Fruit fly (Drosophila melanogaster) whole organism, embryonic: Measurements from ENCODE around the gene SPR.

ENCODE experiments used
- Ada2b ChIP-seq: fragments of 200-800 bp; sonication (Bioruptor generic); IDR thresholded peaks from 2 replicates; pipeline ENCODE4 v1.3.6; 2022; ENCODE audit warnings: missing biosample characterization, missing genetic modification characterization
- Atf6 ChIP-seq: fragments of 200-800 bp; sonication (Bioruptor generic); IDR thresholded peaks from 2 replicates; pipeline ENCODE4 v1.3.6; 2022; ENCODE audit warnings: missing biosample characterization, missing genetic modification characterization
- BtbVII ChIP-seq: fragments of 200-800 bp; sonication (Bioruptor generic); optimal IDR thresholded peaks from 3 replicates; lab custom pipeline; 2017; ENCODE audit warnings: missing biosample characterization, mild to moderate bottlenecking, missing genetic modification characterization
- CG10321 ChIP-seq: fragments of 200-800 bp; sonication (Bioruptor generic); IDR thresholded peaks from 2 replicates; pipeline ENCODE4 v1.3.6; 2022; ENCODE audit warnings: missing biosample characterization, missing genetic modification characterization
- CG10366 ChIP-seq: fragments of 200-800 bp; sonication (Bioruptor generic); IDR thresholded peaks from 2 replicates; pipeline ENCODE4 v1.3.6; 2022; ENCODE audit warnings: missing biosample characterization, missing genetic modification characterization
- CG10979 ChIP-seq: fragments of 200-800 bp; sonication (Bioruptor generic); optimal IDR thresholded peaks from 2 replicates; lab custom pipeline; 2018; ENCODE audit warnings: missing biosample characterization, mild to moderate bottlenecking, missing genetic modification characterization, moderate library complexity
- CG11247 ChIP-seq: fragments of 200-800 bp; sonication (Bioruptor generic); IDR thresholded peaks from 2 replicates; pipeline ENCODE4 v1.3.6; 2022; ENCODE audit warnings: missing biosample characterization, missing genetic modification characterization
- CG11504 ChIP-seq: fragments of 200-800 bp; sonication (Bioruptor generic); optimal IDR thresholded peaks from 3 replicates; lab custom pipeline; 2019; ENCODE audit warnings: missing biosample characterization, mild to moderate bottlenecking, missing genetic modification characterization, moderate library complexity
- CG12236 ChIP-seq: fragments of 200-800 bp; sonication (Bioruptor generic); optimal IDR thresholded peaks from 2 replicates; lab custom pipeline; 2016; ENCODE audit warnings: missing biosample characterization, missing genetic modification characterization
- CG13123 ChIP-seq: fragments of 200-800 bp; sonication (Bioruptor generic); optimal IDR thresholded peaks from 2 replicates; lab custom pipeline; 2016; ENCODE audit warnings: missing biosample characterization, missing genetic modification characterization
- CG14667 ChIP-seq: fragments of 200-800 bp; sonication (Bioruptor generic); IDR thresholded peaks from 2 replicates; pipeline ENCODE4 v1.3.6; 2022; ENCODE audit warnings: missing biosample characterization, missing genetic modification characterization
- CG2678 ChIP-seq: fragments of 200-800 bp; sonication (Bioruptor generic); optimal IDR thresholded peaks from 3 replicates; lab custom pipeline; 2019; ENCODE audit warnings: missing biosample characterization, mild to moderate bottlenecking, missing genetic modification characterization, moderate library complexity
- CG32532 ChIP-seq: fragments of 200-800 bp; sonication (Bioruptor generic); IDR thresholded peaks from 2 replicates; pipeline ENCODE4 v1.3.6; 2022; ENCODE audit warnings: missing biosample characterization, missing genetic modification characterization
- CG32772 ChIP-seq: fragments of 200-800 bp; sonication (Bioruptor generic); IDR thresholded peaks from 2 replicates; pipeline ENCODE4 v1.3.6; 2022; ENCODE audit warnings: missing biosample characterization, missing genetic modification characterization
- CG3726 ChIP-seq: fragments of 200-800 bp; sonication (Bioruptor generic); IDR thresholded peaks from 3 replicates; pipeline ENCODE4, ENCODE4 v1.3.6; 2022; ENCODE audit warnings: missing biosample characterization, missing genetic modification characterization
- CG4282 ChIP-seq: fragments of 200-800 bp; sonication (Bioruptor generic); optimal IDR thresholded peaks from 2 replicates; lab custom pipeline; 2016; ENCODE audit warnings: missing biosample characterization, missing genetic modification characterization
- CG4707 ChIP-seq: fragments of 200-800 bp; sonication (Bioruptor generic); optimal IDR thresholded peaks from 2 replicates; lab custom pipeline; 2018; ENCODE audit warnings: missing biosample characterization, mild to moderate bottlenecking, missing genetic modification characterization, moderate library complexity
- CG4730 ChIP-seq: fragments of 200-800 bp; sonication (Bioruptor generic); IDR thresholded peaks from 2 replicates; pipeline ENCODE4 v1.3.6; 2022; ENCODE audit warnings: missing biosample characterization, missing genetic modification characterization
- CG8281 ChIP-seq: fragments of 200-800 bp; sonication (Bioruptor generic); optimal IDR thresholded peaks from 2 replicates; lab custom pipeline; 2018; ENCODE audit warnings: missing biosample characterization, mild to moderate bottlenecking, missing genetic modification characterization, moderate library complexity
- CG9876 ChIP-seq: fragments of 200-800 bp; sonication (Bioruptor generic); optimal IDR thresholded peaks from 2 replicates; lab custom pipeline; 2016; ENCODE audit warnings: missing biosample characterization, missing genetic modification characterization
- H2.0 ChIP-seq: fragments of 200-800 bp; sonication (Bioruptor generic); IDR thresholded peaks from 2 replicates; pipeline ENCODE4 v1.3.6; 2022; ENCODE audit warnings: missing biosample characterization, missing genetic modification characterization
- HLH3B ChIP-seq: fragments of 200-800 bp; sonication (Bioruptor generic); IDR thresholded peaks from 2 replicates; pipeline ENCODE4 v1.3.6; 2022; ENCODE audit warnings: missing biosample characterization, missing genetic modification characterization
- Mrtf ChIP-seq: fragments of 200-800 bp; sonication (Bioruptor generic); IDR thresholded peaks from 3 replicates; pipeline ENCODE4 v1.3.6; 2022; ENCODE audit warnings: missing biosample characterization, missing genetic modification characterization
- NK7.1 ChIP-seq: fragments of 200-800 bp; sonication (Bioruptor generic); optimal IDR thresholded peaks from 3 replicates; lab custom pipeline; 2016; ENCODE audit warnings: missing biosample characterization, missing genetic modification characterization
- Oli ChIP-seq: fragments of 200-800 bp; sonication (Bioruptor generic); optimal IDR thresholded peaks from 2 replicates; lab custom pipeline; 2018; ENCODE audit warnings: missing biosample characterization, mild to moderate bottlenecking, missing genetic modification characterization, moderate library complexity
- Ptx1 ChIP-seq: fragments of 200-800 bp; sonication (Bioruptor generic); IDR thresholded peaks from 2 replicates; pipeline ENCODE4 v1.3.6; 2022; ENCODE audit warnings: missing biosample characterization, missing genetic modification characterization
- Trl ChIP-seq, 3 experiments: fragments of >200 bp in 2 of 3; fragments of 200-800 bp in 1 of 3; sonication (Bioruptor generic) in 1 of 3; optimal IDR thresholded peaks; 2 replicates in 1 of 3; 3 replicates in 2 of 3; lab custom pipeline; 2016 to 2017; ENCODE audit warnings: missing biosample characterization in 1 of 3, missing genetic modification characterization in 1 of 3
- Xrp1 ChIP-seq: fragments of 200-800 bp; sonication (Bioruptor generic); IDR thresholded peaks from 2 replicates; pipeline ENCODE4 v1.3.6; 2022; ENCODE audit warnings: missing biosample characterization, missing genetic modification characterization
- chif ChIP-seq, 2 experiments: fragments of 200-800 bp; sonication (Bioruptor generic); optimal IDR thresholded peaks; 3 replicates each; lab custom pipeline; 2016; ENCODE audit warnings: missing biosample characterization in 2 of 2, missing genetic modification characterization in 2 of 2
- chn ChIP-seq: fragments of 200-800 bp; sonication (Bioruptor generic); optimal IDR thresholded peaks from 2 replicates; lab custom pipeline; 2016; ENCODE audit warnings: missing biosample characterization, missing genetic modification characterization
- crol ChIP-seq: fragments of 200-800 bp; sonication (Bioruptor generic); IDR thresholded peaks from 2 replicates; pipeline ENCODE4 v1.3.6; 2022; ENCODE audit warnings: missing biosample characterization, missing genetic modification characterization
- cwo ChIP-seq: fragments of 200-800 bp; sonication (Bioruptor generic); optimal IDR thresholded peaks from 3 replicates; lab custom pipeline; 2017; ENCODE audit warnings: missing biosample characterization, missing genetic modification characterization, mild to moderate bottlenecking, moderate library complexity, missing genetic modification reagents
- dimm ChIP-seq: fragments of 200-800 bp; sonication (Bioruptor generic); IDR thresholded peaks from 2 replicates; pipeline ENCODE4 v1.3.6; 2022; ENCODE audit warnings: missing biosample characterization, missing genetic modification characterization
- dpn ChIP-seq, 2 experiments: fragments of 200-800 bp; sonication (Bioruptor generic); optimal IDR thresholded peaks; 3 replicates each; lab custom pipeline; 2016; ENCODE audit warnings: missing biosample characterization in 2 of 2, missing genetic modification characterization in 2 of 2
- eve ChIP-seq, 2 experiments: fragments of >200 bp; optimal IDR thresholded peaks; 2 replicates each; lab custom pipeline; 2017; ENCODE audit warnings: missing biosample characterization in 2 of 2, missing genetic modification characterization in 2 of 2
- fru ChIP-seq: fragments of >200 bp; optimal IDR thresholded peaks from 2 replicates; lab custom pipeline; 2017
- gem ChIP-seq: fragments of 200-800 bp; sonication (Bioruptor generic); optimal IDR thresholded peaks from 2 replicates; lab custom pipeline; 2019; ENCODE audit warnings: missing biosample characterization, mild to moderate bottlenecking, missing genetic modification characterization, moderate library complexity
- grau ChIP-seq: fragments of 200-800 bp; optimal IDR thresholded peaks from 3 replicates; lab custom pipeline; 2019; ENCODE audit warnings: missing biosample characterization, mild to moderate bottlenecking, missing genetic modification characterization, moderate library complexity
- hkb ChIP-seq, 2 experiments: fragments of 200-800 bp in 1 of 2; fragments of >200 bp in 1 of 2; sonication (Bioruptor generic) in 1 of 2; IDR thresholded peaks in 1 of 2; optimal IDR thresholded peaks in 1 of 2; 2 replicates each; pipeline versions ENCODE4 v1.3.6 to Lab custom; 2017 to 2022; ENCODE audit warnings: missing biosample characterization in 1 of 2, missing genetic modification characterization in 1 of 2
- mam ChIP-seq: fragments of 200-800 bp; sonication (Bioruptor generic); optimal IDR thresholded peaks from 3 replicates; lab custom pipeline; 2016; ENCODE audit warnings: missing biosample characterization, missing genetic modification characterization
- odd ChIP-seq: fragments of 200-800 bp; sonication (Bioruptor generic); optimal IDR thresholded peaks from 2 replicates; lab custom pipeline; 2017; ENCODE audit warnings: missing biosample characterization, mild to moderate bottlenecking, missing genetic modification characterization
- pum ChIP-seq: fragments of 200-800 bp; sonication (Bioruptor generic); optimal IDR thresholded peaks from 2 replicates; lab custom pipeline; 2016; ENCODE audit warnings: missing biosample characterization, missing genetic modification characterization
- sens ChIP-seq: fragments of 200-800 bp; sonication (Bioruptor generic); peaks from one replicate; lab custom pipeline; 2016; ENCODE audit warnings: missing biosample characterization, missing genetic modification characterization
- slbo ChIP-seq: fragments of 200-800 bp; sonication (Bioruptor generic); IDR thresholded peaks from 2 replicates; pipeline ENCODE4 v1.3.6; 2022; ENCODE audit warnings: missing biosample characterization, missing genetic modification characterization
- tgo ChIP-seq: fragments of 200-800 bp; sonication (Bioruptor generic); IDR thresholded peaks from 3 replicates; pipeline ENCODE4 v1.3.6; 2022; ENCODE audit warnings: missing biosample characterization, missing genetic modification characterization
- ttk ChIP-seq: fragments of 200-800 bp; sonication (Bioruptor generic); IDR thresholded peaks from 2 replicates; pipeline ENCODE4 v2.1.2; 2022; ENCODE audit warnings: missing biosample characterization, missing genetic modification characterization
- unpg ChIP-seq: fragments of 200-800 bp; sonication (Bioruptor generic); optimal IDR thresholded peaks from 3 replicates; lab custom pipeline; 2018; ENCODE audit warnings: missing biosample characterization, mild to moderate bottlenecking, missing genetic modification characterization, moderate library complexity
- wek ChIP-seq: fragments of 200-800 bp; sonication (Bioruptor generic); optimal IDR thresholded peaks from 3 replicates; lab custom pipeline; 2018; ENCODE audit warnings: missing biosample characterization, mild to moderate bottlenecking, missing genetic modification characterization, moderate library complexity
- yki ChIP-seq: fragments of >200 bp; optimal IDR thresholded peaks from 3 replicates; lab custom pipeline; 2018
- z ChIP-seq: fragments of 200-800 bp; sonication (Bioruptor generic); IDR thresholded peaks from 3 replicates; pipeline ENCODE4 v1.3.6; 2022; ENCODE audit warnings: missing biosample characterization, missing genetic modification characterization

The SPR gene

dm6 chrX:5515903-5516658 lies 69.6 kb downstream of the SPR start, which contains the start of gene CG12730 (continued):
- TF ChIP-seq CG32772 (GFP tag; lab: Robert Waterston, UW) (peak; percentile 38; the same call in 1 of the 2 replicates), Ada2b (peak; percentile 62), crol (GFP tag; lab: Robert Waterston, UW) (no peak), CG9876 (GFP tag; lab: Kevin White, UChicago) (no peak), CG12236 (no peak), ttk (GFP tag; lab: Robert Waterston, UW) (peak; percentile 38; the same call in 1 of the 2 replicates), tgo (GFP tag; lab: Robert Waterston, UW) (peak; percentile 56; the same call in 2 of the 3 replicates), slbo (peak; percentile 52), yki (no peak), CG10321 (GFP tag; lab: Robert Waterston, UW) (no peak), CG14667 (peak; percentile 8; the same call in 1 of the 2 replicates), CG11247 (0 out of 2 replicates have a peak, but pooled peaks have one; percentile 42), cwo (GFP tag; lab: Kevin White, UChicago) (no peak), Ptx1 (GFP tag; lab: Robert Waterston, UW) (peak; percentile 60), CG4730 (GFP tag; lab: Robert Waterston, UW) (peak; percentile 46; the same call in 1 of the 2 replicates), CG10366 (peak; percentile 28; the same call in 1 of the 2 replicates), dimm (GFP tag; lab: Robert Waterston, UW) (no peak), chif (GFP tag; optimal IDR thresholded peaks at IDR 0.05; lab: Kevin White, UChicago) (no peak), wek (no peak), z (peak; percentile 84), CG3726 (0 out of 3 replicates have a peak, but pooled peaks have one; percentile 34), gem (tag; lab: Kevin White, UChicago) (peak; percentile 28), CG8281 (tag; lab: Kevin White, UChicago) (peak; percentile 26), Mrtf (GFP tag; lab: Robert Waterston, UW) (peak; percentile 27; the same call in 1 of the 3 replicates), odd (GFP tag; lab: Kevin White, UChicago) (no peak), CG32532 (GFP tag; lab: Robert Waterston, UW) (peak; percentile 17; the same call in 1 of the 2 replicates), eve (GFP tag; optimal IDR thresholded peaks at IDR 0.05; lab: Kevin White, UChicago) (no peak), chn (GFP tag; lab: Kevin White, UChicago) (no peak), sens (peak; percentile 80), Trl (optimal IDR thresholded peaks at IDR 0.05; lab: Kevin White, UChicago) (no peak), Trl (GFP tag; optimal IDR thresholded peaks at IDR 0.05; lab: Kevin White, UChicago) (no peak), HLH3B (GFP tag; lab: Robert Waterston, UW) (peak; percentile 52; the same call in 1 of the 2 replicates), CG10979 (no peak), BtbVII (GFP tag; lab: Kevin White, UChicago) (no peak), hkb (optimal IDR thresholded peaks at IDR 0.05; lab: Kevin White, UChicago) (no peak), hkb (GFP tag; IDR thresholded peaks at IDR 0.05; lab: Robert Waterston, UW) (peak; percentile 53), CG4282 (GFP tag; lab: Kevin White, UChicago) (no peak), H2.0 (peak; percentile 44; the same call in 1 of the 2 replicates), Oli (tag; lab: Kevin White, UChicago) (peak; percentile 4), Xrp1 (GFP tag; lab: Robert Waterston, UW) (0 out of 2 replicates have a peak, but pooled peaks have one; percentile 12), grau (tag; lab: Kevin White, UChicago) (no peak), CG13123 (no peak), CG11504 (tag; lab: Kevin White, UChicago) (peak; percentile 50), dpn (GFP tag; optimal IDR thresholded peaks at IDR 0.05; lab: Kevin White, UChicago) (peak in 1 of 2 experiments; percentile 23), CG2678 (tag; lab: Kevin White, UChicago) (peak; percentile 20), unpg (peak; percentile 8), pum (GFP tag; lab: Kevin White, UChicago) (peak; percentile 33), mam (GFP tag; lab: Kevin White, UChicago) (peak; percentile 12), Atf6 (GFP tag; lab: Robert Waterston, UW) (peak; percentile 28; the same call in 1 of the 2 replicates), fru (no peak), NK7.1 (GFP tag; lab: Kevin White, UChicago) (no peak), CG4707 (GFP tag; lab: Kevin White, UChicago) (no peak)
